Worm (Caenorhabditis elegans): ENCODE data around the gene F35G12.7.

Gene F35G12.7

DNA sequence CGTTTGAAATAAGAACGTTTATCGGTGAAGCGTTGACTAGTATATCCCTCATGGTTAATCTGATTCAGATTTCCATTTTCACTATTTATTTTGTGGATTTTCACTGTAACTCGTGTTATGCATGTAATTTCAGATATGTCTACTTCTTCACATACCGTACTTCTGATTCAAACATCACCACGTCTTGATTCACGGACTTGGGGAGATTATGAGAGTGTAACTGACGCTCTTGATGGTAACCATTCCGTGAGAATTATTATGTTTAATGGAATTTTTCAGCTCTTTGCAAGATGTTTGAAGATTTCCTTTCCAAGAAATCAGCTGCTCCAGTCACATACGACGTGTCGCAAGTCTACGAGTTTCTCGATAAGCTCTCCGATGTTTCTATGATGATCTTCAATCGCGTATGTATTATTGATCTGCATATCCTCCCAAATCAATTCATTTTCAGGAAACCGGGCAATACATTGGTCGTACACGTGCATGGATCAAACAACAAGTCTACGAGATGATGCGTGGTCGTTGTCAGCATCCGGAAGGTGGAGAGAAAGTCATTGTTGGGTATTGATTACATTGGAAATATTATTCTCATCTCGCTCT lies 6.1 kb upstream of the F35G12.7 start, which contains the start of gene erh-2:
Gene erh-2, plus strand, starts transcription at position 134 of the 600 bp plus-strand sequence.
- TF ChIP-seq syd-9 (tag; optimal IDR thresholded peaks at IDR 0.05) (no peak), eyg-1 (tag; optimal IDR thresholded peaks at IDR 0.05) (no peak), pha-4 (tag; optimal IDR thresholded peaks at IDR 0.05) (no peak), unc-42 (tag; optimal IDR thresholded peaks at IDR 0.05) (no peak), elt-2 (tag; optimal IDR thresholded peaks at IDR 0.05) (no peak), madf-2 (tag; optimal IDR thresholded peaks at IDR 0.05) (no peak)

DNA sequence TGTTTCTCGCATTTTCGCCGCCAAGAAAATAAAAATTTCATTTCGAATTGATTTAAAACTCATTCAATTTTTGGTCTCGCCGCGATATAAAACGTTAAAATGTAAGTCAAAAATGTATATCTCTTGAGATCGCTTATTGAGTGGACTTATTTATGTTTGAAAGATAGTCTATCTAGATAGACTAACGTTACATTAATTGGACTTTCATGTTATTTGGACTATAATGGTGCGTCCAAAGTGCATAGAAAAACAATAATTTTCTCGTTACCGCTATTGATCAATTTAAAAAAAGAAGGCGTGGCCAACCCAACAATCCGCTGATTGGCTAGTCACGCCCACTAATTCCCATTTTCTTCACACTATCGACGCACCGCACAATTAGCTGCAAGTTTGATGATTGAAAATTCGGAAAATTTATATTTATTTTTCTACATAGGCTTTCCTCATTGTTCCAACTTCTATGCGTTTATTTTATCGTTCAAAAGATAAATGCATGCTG lies 3.0 kb downstream of the F35G12.7 start, which contains the start of gene F35G12.5:
Gene F35G12.5, plus strand, starts transcription at position 51 of the 499 bp plus-strand sequence.
- TF ChIP-seq elt-4 (tag; optimal IDR thresholded peaks at IDR 0.05) (no peak), nfya-1 (tag; optimal IDR thresholded peaks at IDR 0.05) (peak; percentile 95), lin-11 (tag; optimal IDR thresholded peaks at IDR 0.05) (no peak), unc-42 (tag; optimal IDR thresholded peaks at IDR 0.05) (no peak)

DNA sequence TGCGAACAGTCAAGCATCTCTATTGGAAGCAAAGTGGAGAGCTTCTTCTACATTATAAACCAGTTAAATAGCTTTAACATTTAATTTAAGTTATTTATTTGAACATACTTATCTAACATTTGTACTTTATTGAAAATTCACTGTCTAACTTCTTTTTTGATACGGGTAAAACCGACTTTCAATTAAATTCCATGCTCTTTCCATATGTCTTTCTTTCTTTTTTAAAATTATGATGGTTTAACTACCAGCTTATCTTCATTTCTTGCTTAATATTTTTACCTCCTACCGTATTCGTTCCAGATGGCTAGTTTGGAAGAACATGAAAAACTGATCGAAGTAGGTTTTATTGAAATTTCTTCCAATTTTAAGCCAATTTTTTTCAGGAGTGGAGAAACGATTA lies 5.6 kb downstream of the F35G12.7 start, which contains the start of gene F35G12.12:
Gene F35G12.12, plus strand, starts transcription at position 301 of the 400 bp plus-strand sequence.
- TF ChIP-seq unc-3 (GFP tag; conservative IDR thresholded peaks at IDR 0.05): no peak
- TF ChIP-seq unc-3 (tag; optimal IDR thresholded peaks at IDR 0.05): no peak
- no peak for TF ChIP-seq ama-1 (optimal IDR thresholded peaks at IDR 0.05)
- no peak for TF ChIP-seq C38D4.7 (GFP tag; optimal IDR thresholded peaks at IDR 0.05)
- TF ChIP-seq ceh-19 (GFP tag; optimal IDR thresholded peaks at IDR 0.05): no peak
- TF ChIP-seq pag-3 (tag; optimal IDR thresholded peaks at IDR 0.05; ENCODE audit: borderline replicate concordance): no peak
- TF ChIP-seq hlh-6 (tag; optimal IDR thresholded peaks at IDR 0.05): no peak

DNA sequence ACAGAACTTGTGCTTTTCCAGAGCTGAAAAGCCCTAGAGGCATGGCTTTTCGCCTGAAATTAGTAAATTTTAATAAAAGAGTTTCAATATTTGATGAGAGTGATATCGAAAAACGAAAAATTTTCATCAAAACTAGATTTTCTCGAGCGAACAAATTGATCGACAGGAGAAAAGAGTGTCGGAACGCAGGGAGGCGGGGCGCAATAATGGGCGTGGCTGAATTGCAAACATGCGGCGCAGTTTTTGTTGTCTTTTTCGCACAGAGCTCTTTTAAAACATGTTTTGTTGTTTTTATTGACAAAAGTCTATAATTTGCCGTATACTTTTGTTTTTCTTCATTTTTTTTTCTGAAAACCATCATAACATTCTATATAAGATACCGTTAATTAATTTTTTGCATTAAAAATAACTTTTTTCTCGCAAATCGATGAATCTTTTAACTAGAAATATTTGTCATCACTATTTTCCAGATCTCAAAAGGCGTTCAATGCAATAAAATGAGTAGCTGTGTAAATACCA lies 8.7 kb downstream of the F35G12.7 start, which contains the start of the genes sel-5 and wdr-48:
Gene sel-5, minus strand, starts transcription at position 53 of the 519 bp plus-strand sequence.
Gene wdr-48, plus strand, starts transcription at position 469 of the 519 bp plus-strand sequence.
- TF ChIP-seq hlh-6 (tag; optimal IDR thresholded peaks at IDR 0.05) (no peak), unc-42 (tag; optimal IDR thresholded peaks at IDR 0.05) (peak; percentile 41), syd-9 (tag; optimal IDR thresholded peaks at IDR 0.05) (no peak), ceh-14 (tag; optimal IDR thresholded peaks at IDR 0.05) (no peak), zip-5 (tag; optimal IDR thresholded peaks at IDR 0.05) (no peak), npax-4 (tag; optimal IDR thresholded peaks at IDR 0.05) (no peak), nfya-1 (tag; optimal IDR thresholded peaks at IDR 0.05) (peak; percentile 28), unc-86 (tag; optimal IDR thresholded peaks at IDR 0.05) (peak; percentile 20), ceh-24 (tag; optimal IDR thresholded peaks at IDR 0.05) (no peak), che-1 (tag; optimal IDR thresholded peaks at IDR 0.05) (no peak), pha-2 (tag; optimal IDR thresholded peaks at IDR 0.05) (no peak), ceh-18 (tag; optimal IDR thresholded peaks at IDR 0.05) (no peak), tbx-7 (tag; optimal IDR thresholded peaks at IDR 0.05) (no peak), unc-3 (GFP tag; conservative IDR thresholded peaks at IDR 0.05) (no peak), unc-3 (tag; optimal IDR thresholded peaks at IDR 0.05) (no peak), fkh-10 (GFP tag; optimal IDR thresholded peaks at IDR 0.05) (no peak), K09A11.1 (tag; optimal IDR thresholded peaks at IDR 0.05; ENCODE audit: insufficient read depth) (no peak), ceh-45 (GFP tag; IDR thresholded peaks at IDR 0.05) (no peak), ttx-3 (tag; optimal IDR thresholded peaks at IDR 0.05) (no peak), F13H6.1 (tag; optimal IDR thresholded peaks at IDR 0.05) (no peak), elt-2 (tag; optimal IDR thresholded peaks at IDR 0.05) (peak; percentile 38), mec-3 (tag; optimal IDR thresholded peaks at IDR 0.05; ENCODE audit: borderline replicate concordance) (no peak), pqm-1 (tag; optimal IDR thresholded peaks at IDR 0.05) (no peak), hlh-30 (tag; optimal IDR thresholded peaks at IDR 0.05; ENCODE audit: insufficient read depth) (no peak), lim-6 (tag; optimal IDR thresholded peaks at IDR 0.05) (no peak), ceh-2 (tag; optimal IDR thresholded peaks at IDR 0.05) (no peak), odd-2 (tag; optimal IDR thresholded peaks at IDR 0.05) (no peak), pat-9 (tag; optimal IDR thresholded peaks at IDR 0.05) (no peak), hlh-15 (tag; optimal IDR thresholded peaks at IDR 0.05) (no peak), ceh-31 (tag; optimal IDR thresholded peaks at IDR 0.05) (peak; percentile 59), ahr-1 (tag; optimal IDR thresholded peaks at IDR 0.05) (no peak), pax-1 (tag; optimal IDR thresholded peaks at IDR 0.05) (no peak), ceh-6 (GFP tag; optimal IDR thresholded peaks at IDR 0.05) (no peak), unc-55 (GFP tag; optimal IDR thresholded peaks at IDR 0.05) (no peak), pha-4 (tag; optimal IDR thresholded peaks at IDR 0.05) (no peak), ref-2 (tag; optimal IDR thresholded peaks at IDR 0.05) (peak; percentile 44), ceh-9 (tag; optimal IDR thresholded peaks at IDR 0.05) (no peak)
